Worm (Caenorhabditis elegans) whole organism, L1 larva: ENCODE results near the gene flp-23.

Experiments
- C04F5.9 ChIP-seq: sonication (generic microtip); optimal IDR thresholded peaks from 2 replicates; lab custom pipeline; 2016; ENCODE audit warnings: missing genetic modification characterization, missing compliant biosample characterization
- C16A3.4 ChIP-seq: fragments of 150-350 bp; optimal IDR thresholded peaks from 2 replicates; lab custom pipeline; 2014; ENCODE audit warnings: missing biosample characterization, missing genetic modification characterization
- C34B4.2 ChIP-seq: sonication (generic microtip); optimal IDR thresholded peaks from 2 replicates; lab custom pipeline; 2017; ENCODE audit warnings: mild to moderate bottlenecking, missing genetic modification characterization, missing compliant biosample characterization
- F16B12.6 ChIP-seq: fragments of 150-350 bp; optimal IDR thresholded peaks from 2 replicates; lab custom pipeline; 2014; ENCODE audit warnings: missing biosample characterization, missing genetic modification characterization
- Y116A8C.19 ChIP-seq: sonication (generic microtip); optimal IDR thresholded peaks from 2 replicates; lab custom pipeline; 2016; ENCODE audit warnings: missing compliant biosample characterization, missing genetic modification characterization, borderline replicate concordance
- aly-2 ChIP-seq: fragments of 150-350 bp; optimal IDR thresholded peaks from 2 replicates; lab custom pipeline; 2014; ENCODE audit warnings: missing biosample characterization, missing genetic modification characterization
- ama-1 ChIP-seq: fragments of 150-350 bp; optimal IDR thresholded peaks from 2 replicates; lab custom pipeline; 2014
- blmp-1 ChIP-seq: fragments of 150-350 bp; optimal IDR thresholded peaks from 2 replicates; lab custom pipeline; 2014; ENCODE audit warnings: missing biosample characterization, missing genetic modification characterization
- ceh-63 ChIP-seq: fragments of 200-800 bp; sonication (Bioruptor generic); optimal IDR thresholded peaks from 2 replicates; lab custom pipeline; 2018; ENCODE audit warnings: mild to moderate bottlenecking, missing genetic modification characterization, missing compliant biosample characterization
- ceh-8 ChIP-seq: fragments of 200-800 bp; sonication (Bioruptor generic); optimal IDR thresholded peaks from 2 replicates; lab custom pipeline; 2018; ENCODE audit warnings: mild to moderate bottlenecking, missing genetic modification characterization, moderate library complexity, missing compliant biosample characterization
- ceh-88 ChIP-seq: fragments of 200-800 bp; sonication (Bioruptor generic); IDR thresholded peaks from 2 replicates; pipeline ENCODE4 v1.3.6; 2022; ENCODE audit warnings: missing genetic modification characterization, missing compliant biosample characterization
- ces-1 ChIP-seq: fragments of 150-350 bp; optimal IDR thresholded peaks from 2 replicates; lab custom pipeline; 2014; ENCODE audit warnings: missing biosample characterization, missing genetic modification reagents, missing genetic modification characterization
- dpl-1 ChIP-seq, 3 experiments: fragments of 150-350 bp in 2 of 3; sonication (generic microtip) in 1 of 3; optimal IDR thresholded peaks; 2 replicates each; lab custom pipeline; 2014 to 2017; ENCODE audit warnings: missing biosample characterization in 3 of 3, missing genetic modification characterization in 3 of 3, missing genetic modification reagents in 3 of 3
- dsc-1 ChIP-seq: sonication (generic microtip); optimal IDR thresholded peaks from 2 replicates; lab custom pipeline; 2016; ENCODE audit warnings: mild to moderate bottlenecking, missing genetic modification characterization, missing compliant biosample characterization
- efl-1 ChIP-seq, 4 experiments: fragments of 150-350 bp; optimal IDR thresholded peaks in 3 of 4; peaks in 1 of 4; 1 replicate in 1 of 4; 2 replicates in 3 of 4; lab custom pipeline; 2014; ENCODE audit warnings: missing biosample characterization in 2 of 4, missing genetic modification characterization in 2 of 4, missing genetic modification reagents in 2 of 4
- egl-27 ChIP-seq, 2 experiments: fragments of 150-350 bp in 1 of 2; sonication (generic microtip); optimal IDR thresholded peaks; 3 replicates each; lab custom pipeline; 2017 to 2018; ENCODE audit warnings: missing biosample characterization in 2 of 2, missing genetic modification characterization in 2 of 2, missing genetic modification reagents in 2 of 2
- elt-2 ChIP-seq: sonication (generic microtip); optimal IDR thresholded peaks from 2 replicates; lab custom pipeline; 2016; ENCODE audit warnings: missing genetic modification characterization, mild to moderate bottlenecking, inconsistent platforms, missing compliant biosample characterization, missing genetic modification reagents
- fkh-8 ChIP-seq: sonication (generic microtip); optimal IDR thresholded peaks from 2 replicates; lab custom pipeline; 2016; ENCODE audit warnings: mild to moderate bottlenecking, missing genetic modification characterization, missing compliant biosample characterization
- fos-1 ChIP-seq: fragments of 150-350 bp; optimal IDR thresholded peaks from 2 replicates; lab custom pipeline; 2014; ENCODE audit warnings: missing biosample characterization, missing genetic modification characterization
- grh-1 ChIP-seq: fragments of 200-800 bp; sonication (Bioruptor generic); IDR thresholded peaks from 2 replicates; pipeline ENCODE4 v1.3.6; 2022; ENCODE audit warnings: missing genetic modification reagents, missing genetic modification characterization, missing compliant biosample characterization
- hlh-17 ChIP-seq: fragments of 200-800 bp; sonication (Bioruptor generic); optimal IDR thresholded peaks from 2 replicates; lab custom pipeline; 2018; ENCODE audit warnings: missing genetic modification characterization, mild to moderate bottlenecking, missing compliant biosample characterization, moderate library complexity, borderline replicate concordance
- irx-1 ChIP-seq: sonication (generic microtip); optimal IDR thresholded peaks from 2 replicates; lab custom pipeline; 2016; ENCODE audit warnings: missing genetic modification characterization, missing compliant biosample characterization
- jun-1 ChIP-seq: fragments of 150-350 bp; optimal IDR thresholded peaks from 2 replicates; lab custom pipeline; 2014; ENCODE audit warnings: missing biosample characterization, missing genetic modification reagents, missing genetic modification characterization
- lin-14 ChIP-seq: fragments of 200-800 bp; sonication (Bioruptor generic); optimal IDR thresholded peaks from 2 replicates; lab custom pipeline; 2018; ENCODE audit warnings: mild to moderate bottlenecking, missing genetic modification characterization, moderate library complexity, missing compliant biosample characterization
- lin-35 ChIP-seq, 2 experiments: fragments of 150-350 bp; optimal IDR thresholded peaks; 2 replicates each; lab custom pipeline; 2014; ENCODE audit warnings: missing biosample characterization in 2 of 2, missing genetic modification characterization in 2 of 2, missing genetic modification reagents in 2 of 2
- lsy-2 ChIP-seq, 2 experiments: fragments of 150-350 bp; optimal IDR thresholded peaks; 2 replicates each; lab custom pipeline; 2014; ENCODE audit warnings: missing biosample characterization in 2 of 2, missing genetic modification characterization in 2 of 2
- nhr-19 ChIP-seq: fragments of 200-800 bp; sonication (Bioruptor generic); conservative IDR thresholded peaks from 2 replicates; pipeline ENCODE4 v1.3.6; 2022; ENCODE audit warnings: missing genetic modification characterization, missing compliant biosample characterization
- nhr-20 ChIP-seq: sonication (generic microtip); optimal IDR thresholded peaks from 2 replicates; lab custom pipeline; 2016; ENCODE audit warnings: mild to moderate bottlenecking, missing genetic modification characterization, missing compliant biosample characterization
- nhr-28 ChIP-seq: fragments of 150-350 bp; optimal IDR thresholded peaks from 2 replicates; lab custom pipeline; 2014; ENCODE audit warnings: missing biosample characterization, missing genetic modification characterization
- nhr-47 ChIP-seq: sonication (generic microtip); optimal IDR thresholded peaks from 2 replicates; lab custom pipeline; 2016; ENCODE audit warnings: mild to moderate bottlenecking, missing genetic modification characterization, moderate library complexity, missing compliant biosample characterization
- nhr-71 ChIP-seq: sonication (generic microtip); optimal IDR thresholded peaks from 2 replicates; lab custom pipeline; 2016; ENCODE audit warnings: mild to moderate bottlenecking, missing genetic modification characterization, moderate library complexity, missing compliant biosample characterization
- nhr-77 ChIP-seq: fragments of 150-350 bp; optimal IDR thresholded peaks from 2 replicates; lab custom pipeline; 2014; ENCODE audit warnings: missing biosample characterization, missing genetic modification characterization
- nhr-85 ChIP-seq: sonication (generic microtip); peaks from one replicate; lab custom pipeline; 2016; ENCODE audit warnings: missing genetic modification characterization, inconsistent platforms, missing compliant biosample characterization
- nhr-90 ChIP-seq: sonication (generic microtip); optimal IDR thresholded peaks from 2 replicates; lab custom pipeline; 2016; ENCODE audit warnings: mild to moderate bottlenecking, missing genetic modification characterization, missing compliant biosample characterization; ENCODE audit not compliant: poor library complexity
- pax-3 ChIP-seq: fragments of 200-800 bp; sonication (Bioruptor generic); optimal IDR thresholded peaks from 2 replicates; lab custom pipeline; 2018; ENCODE audit warnings: mild to moderate bottlenecking, missing genetic modification characterization, moderate library complexity, missing compliant biosample characterization
- rnt-1 ChIP-seq: sonication (generic microtip); optimal IDR thresholded peaks from 2 replicates; lab custom pipeline; 2016; ENCODE audit warnings: mild to moderate bottlenecking, missing genetic modification characterization, moderate library complexity, missing compliant biosample characterization
- skn-1 ChIP-seq: fragments of 150-350 bp; optimal IDR thresholded peaks from 2 replicates; lab custom pipeline; 2014; ENCODE audit warnings: missing biosample characterization, missing genetic modification characterization
- snu-23 ChIP-seq: sonication (generic microtip); optimal IDR thresholded peaks from 2 replicates; lab custom pipeline; 2016; ENCODE audit warnings: missing genetic modification characterization, missing compliant biosample characterization
- sox-4 ChIP-seq: sonication (generic microtip); optimal IDR thresholded peaks from 2 replicates; lab custom pipeline; 2016; ENCODE audit warnings: missing genetic modification characterization, missing compliant biosample characterization
- sup-37 ChIP-seq: fragments of 200-800 bp; sonication (Bioruptor generic); optimal IDR thresholded peaks from 2 replicates; lab custom pipeline; 2018; ENCODE audit warnings: mild to moderate bottlenecking, missing genetic modification characterization, missing compliant biosample characterization
- swsn-7 ChIP-seq: sonication (generic microtip); optimal IDR thresholded peaks from 2 replicates; lab custom pipeline; 2016; ENCODE audit warnings: missing genetic modification characterization, missing compliant biosample characterization
- unc-130 ChIP-seq: fragments of 150-350 bp; optimal IDR thresholded peaks from 2 replicates; lab custom pipeline; 2017; ENCODE audit warnings: missing biosample characterization, missing genetic modification characterization, inconsistent platforms
- unc-62 ChIP-seq: fragments of 150-350 bp; optimal IDR thresholded peaks from 2 replicates; lab custom pipeline; 2014; ENCODE audit warnings: missing biosample characterization, missing genetic modification reagents, missing genetic modification characterization
- unc-98 ChIP-seq: fragments of 200-800 bp; sonication (Bioruptor generic); IDR thresholded peaks from 2 replicates; pipeline ENCODE4 v1.3.6; 2022; ENCODE audit warnings: missing genetic modification characterization, missing compliant biosample characterization
- zag-1 ChIP-seq: fragments of 150-350 bp; optimal IDR thresholded peaks from 2 replicates; lab custom pipeline; 2014; ENCODE audit warnings: missing biosample characterization, missing genetic modification characterization
- ztf-4 ChIP-seq: fragments of 150-350 bp; optimal IDR thresholded peaks from 2 replicates; lab custom pipeline; 2014; ENCODE audit warnings: missing biosample characterization, missing genetic modification characterization

The flp-23 gene

ce11 chrIII:8630833-8631232 lies 19.7 kb upstream of the flp-23 start, which contains the start of gene dnj-10 (continued):
- TF ChIP-seq C16A3.4 (peak; percentile 69), sox-4 (tag; lab: Kevin White, UChicago) (no peak), dpl-1 (GFP tag; optimal IDR thresholded peaks at IDR 0.05; lab: Kevin White, UChicago) (peak; percentile 81 to 94 (median 87)), egl-27 (tag; optimal IDR thresholded peaks at IDR 0.05; lab: Kevin White, UChicago) (no peak), lin-35 (GFP tag; optimal IDR thresholded peaks at IDR 0.05; lab: Kevin White, UChicago) (peak; percentile 92 to 94), F16B12.6 (tag; lab: Kevin White, UChicago) (peak; percentile 87), swsn-7 (peak; percentile 62), unc-98 (no peak), nhr-47 (tag; lab: Kevin White, UChicago) (peak; percentile 72), dsc-1 (tag; lab: Kevin White, UChicago) (no peak), fos-1 (tag; lab: Kevin White, UChicago) (no peak), ztf-4 (no peak), ceh-63 (GFP tag; lab: Kevin White, UChicago) (no peak), nhr-90 (peak; percentile 45), fkh-8 (tag; lab: Kevin White, UChicago) (peak; percentile 49), nhr-19 (GFP tag; lab: Robert Waterston, UW) (peak; percentile 64), nhr-85 (tag; lab: Kevin White, UChicago) (peak; percentile 73), irx-1 (tag; lab: Kevin White, UChicago) (peak; percentile 57), nhr-20 (tag; lab: Kevin White, UChicago) (peak; percentile 64)

- TF ChIP-seq pax-3 (tag; lab: Kevin White, UChicago) (no peak), Y116A8C.19 (tag; lab: Kevin White, UChicago) (no peak), lsy-2 (tag; optimal IDR thresholded peaks at IDR 0.05; lab: Kevin White, UChicago) (peak in 1 of 2 experiments; percentile 46), blmp-1 (no peak), ceh-8 (GFP tag; lab: Kevin White, UChicago) (no peak), nhr-71 (tag; lab: Kevin White, UChicago) (peak; percentile 42), nhr-47 (tag; lab: Kevin White, UChicago) (no peak), egl-27 (tag; optimal IDR thresholded peaks at IDR 0.05; lab: Kevin White, UChicago) (no peak), lin-14 (GFP tag; lab: Kevin White, UChicago) (peak; percentile 73), snu-23 (GFP tag; lab: Kevin White, UChicago) (no peak), rnt-1 (tag; lab: Kevin White, UChicago) (peak; percentile 61), C04F5.9 (no peak), hlh-17 (no peak), ces-1 (GFP tag; lab: Kevin White, UChicago) (no peak), unc-130 (tag; lab: Kevin White, UChicago) (no peak)
These were observed 13.8 kb upstream of the flp-23 start for ce11 chrIII:8636803-8637202.

- TF ChIP-seq skn-1 (tag; lab: Kevin White, UChicago) (no peak), C16A3.4 (no peak), ztf-4 (no peak), nhr-71 (tag; lab: Kevin White, UChicago) (peak; percentile 22), nhr-77 (tag; lab: Kevin White, UChicago) (no peak), nhr-20 (tag; lab: Kevin White, UChicago) (no peak), ama-1 (lab: Kevin White, UChicago) (no peak), ceh-63 (GFP tag; lab: Kevin White, UChicago) (no peak), lin-35 (GFP tag; optimal IDR thresholded peaks at IDR 0.05; lab: Kevin White, UChicago) (peak in 1 of 2 experiments; percentile 29), aly-2 (no peak), ceh-88 (GFP tag; lab: Robert Waterston, UW) (no peak), grh-1 (no peak), unc-62 (no peak), dpl-1 (GFP tag; optimal IDR thresholded peaks at IDR 0.05; lab: Kevin White, UChicago) (no peak), elt-2 (tag; lab: Kevin White, UChicago) (no peak), efl-1 (optimal IDR thresholded peaks at IDR 0.05; lab: Kevin White, UChicago) (no peak), efl-1 (GFP tag; optimal IDR thresholded peaks at IDR 0.05 in 1 of 2; lab: Kevin White, UChicago) (peak in 1 of 2 experiments; percentile 87), nhr-28 (tag; lab: Kevin White, UChicago) (no peak), C04F5.9 (no peak), snu-23 (GFP tag; lab: Kevin White, UChicago) (peak; percentile 0), jun-1 (tag; lab: Kevin White, UChicago) (no peak), sup-37 (GFP tag; lab: Kevin White, UChicago) (no peak), ceh-8 (GFP tag; lab: Kevin White, UChicago) (no peak), zag-1 (tag; lab: Kevin White, UChicago) (no peak), C34B4.2 (tag; lab: Kevin White, UChicago) (no peak), sox-4 (tag; lab: Kevin White, UChicago) (no peak), swsn-7 (no peak)
- TF ChIP-seq, all 84 proteins: peak for 4
These were observed 11.3 kb upstream of the flp-23 start, which contains the start of gene fip-1 for ce11 chrIII:8639188-8639795. TSS of gene fip-1 (plus strand) at chrIII:8639745.
